Fruit fly (Drosophila melanogaster) whole organism, embryonic: ENCODE measurements around the gene CG11670.

Experiments used
- ATbp ChIP-seq: fragments of 200-800 bp; sonication (Bioruptor generic); optimal IDR thresholded peaks from 2 replicates; lab custom pipeline; 2017; ENCODE audit warnings: missing biosample characterization, mild to moderate bottlenecking, missing genetic modification characterization, missing genetic modification reagents
- Abd-B ChIP-seq: fragments of 200-800 bp; sonication (Bioruptor generic); optimal IDR thresholded peaks from 2 replicates; lab custom pipeline; 2018; ENCODE audit warnings: missing biosample characterization, mild to moderate bottlenecking, missing genetic modification characterization, moderate library complexity
- Asciz ChIP-seq: fragments of 200-800 bp; sonication (Bioruptor generic); optimal IDR thresholded peaks from 2 replicates; lab custom pipeline; 2017; ENCODE audit warnings: missing biosample characterization, mild to moderate bottlenecking, missing genetic modification characterization, missing genetic modification reagents
- Bdp1 ChIP-seq: fragments of 200-800 bp; sonication (Bioruptor generic); optimal IDR thresholded peaks from 3 replicates; lab custom pipeline; 2016; ENCODE audit warnings: missing biosample characterization, missing genetic modification characterization
- BtbVII ChIP-seq: fragments of 200-800 bp; sonication (Bioruptor generic); optimal IDR thresholded peaks from 3 replicates; lab custom pipeline; 2017; ENCODE audit warnings: missing biosample characterization, mild to moderate bottlenecking, missing genetic modification characterization
- CG10462 ChIP-seq: fragments of 200-800 bp; sonication (Bioruptor generic); optimal IDR thresholded peaks from 2 replicates; lab custom pipeline; 2016; ENCODE audit warnings: missing biosample characterization, missing genetic modification characterization
- CG11695 ChIP-seq: fragments of 200-800 bp; sonication (Bioruptor generic); IDR thresholded peaks from 3 replicates; pipeline ENCODE4 v1.3.6; 2022; ENCODE audit warnings: missing biosample characterization, missing genetic modification characterization
- CG17385 ChIP-seq: fragments of 200-800 bp; sonication (Bioruptor generic); optimal IDR thresholded peaks from 3 replicates; lab custom pipeline; 2018; ENCODE audit warnings: missing biosample characterization, mild to moderate bottlenecking, missing genetic modification characterization
- CG2678 ChIP-seq: fragments of 200-800 bp; sonication (Bioruptor generic); optimal IDR thresholded peaks from 3 replicates; lab custom pipeline; 2019; ENCODE audit warnings: missing biosample characterization, mild to moderate bottlenecking, missing genetic modification characterization, moderate library complexity
- CG30403 ChIP-seq: fragments of 200-800 bp; sonication (Bioruptor generic); optimal IDR thresholded peaks from 3 replicates; lab custom pipeline; 2016; ENCODE audit warnings: missing biosample characterization, missing genetic modification characterization
- CG34376 ChIP-seq: fragments of 200-800 bp; sonication (Bioruptor generic); optimal IDR thresholded peaks from 2 replicates; lab custom pipeline; 2018; ENCODE audit warnings: missing biosample characterization, mild to moderate bottlenecking, missing genetic modification characterization
- CG3838 ChIP-seq: fragments of 200-800 bp; sonication (Bioruptor generic); optimal IDR thresholded peaks from 3 replicates; lab custom pipeline; 2016; ENCODE audit warnings: missing biosample characterization, missing genetic modification characterization
- CG4360 ChIP-seq: fragments of 200-800 bp; sonication (Bioruptor generic); IDR thresholded peaks from 2 replicates; pipeline ENCODE4 v1.3.6; 2022; ENCODE audit warnings: missing biosample characterization, missing genetic modification characterization
- CG4730 ChIP-seq: fragments of 200-800 bp; sonication (Bioruptor generic); IDR thresholded peaks from 2 replicates; pipeline ENCODE4 v1.3.6; 2022; ENCODE audit warnings: missing biosample characterization, missing genetic modification characterization
- CG4820 ChIP-seq: fragments of 200-800 bp; sonication (Bioruptor generic); optimal IDR thresholded peaks from 3 replicates; lab custom pipeline; 2016; ENCODE audit warnings: missing biosample characterization, missing genetic modification characterization
- CG6254 ChIP-seq: fragments of 200-800 bp; sonication (Bioruptor generic); optimal IDR thresholded peaks from 3 replicates; lab custom pipeline; 2017; ENCODE audit warnings: mild to moderate bottlenecking, missing biosample characterization, missing genetic modification reagents, missing genetic modification characterization
- CG7372 ChIP-seq: fragments of 200-800 bp; sonication (Bioruptor generic); IDR thresholded peaks from 2 replicates; pipeline ENCODE4 v1.3.6; 2022; ENCODE audit warnings: missing biosample characterization, missing genetic modification characterization
- CG7839 ChIP-seq: fragments of 200-800 bp; sonication (Bioruptor generic); optimal IDR thresholded peaks from 3 replicates; lab custom pipeline; 2018; ENCODE audit warnings: missing biosample characterization, mild to moderate bottlenecking, missing genetic modification characterization, moderate library complexity
- CG7987 ChIP-seq: fragments of 200-800 bp; sonication (Bioruptor generic); optimal IDR thresholded peaks from 2 replicates; lab custom pipeline; 2018; ENCODE audit warnings: missing biosample characterization, mild to moderate bottlenecking, missing genetic modification characterization, moderate library complexity
- CG8478 ChIP-seq: fragments of >200 bp; optimal IDR thresholded peaks from 2 replicates; lab custom pipeline; 2018
- D19B ChIP-seq: fragments of 200-800 bp; sonication (Bioruptor generic); optimal IDR thresholded peaks from 2 replicates; lab custom pipeline; 2017; ENCODE audit warnings: missing biosample characterization, mild to moderate bottlenecking, missing genetic modification characterization
- E2f2 ChIP-seq: fragments of 200-800 bp; sonication (Bioruptor generic); IDR thresholded peaks from 2 replicates; pipeline ENCODE4 v1.3.6; 2022; ENCODE audit warnings: missing biosample characterization, missing genetic modification characterization
- H15 ChIP-seq: fragments of 200-800 bp; sonication (Bioruptor generic); IDR thresholded peaks from 3 replicates; pipeline ENCODE4 v1.3.6; 2022; ENCODE audit warnings: missing biosample characterization, missing genetic modification characterization
- HLH3B ChIP-seq: fragments of 200-800 bp; sonication (Bioruptor generic); IDR thresholded peaks from 2 replicates; pipeline ENCODE4 v1.3.6; 2022; ENCODE audit warnings: missing biosample characterization, missing genetic modification characterization
- HmgZ ChIP-seq: fragments of 200-800 bp; sonication (Bioruptor generic); optimal IDR thresholded peaks from 2 replicates; lab custom pipeline; 2018; ENCODE audit warnings: missing biosample characterization, mild to moderate bottlenecking, missing genetic modification characterization
- Hsf ChIP-seq: fragments of 200-800 bp; sonication (Bioruptor generic); optimal IDR thresholded peaks from 3 replicates; lab custom pipeline; 2016; ENCODE audit warnings: missing biosample characterization, missing genetic modification characterization
- Mad ChIP-seq: fragments of 200-800 bp; sonication (Bioruptor generic); optimal IDR thresholded peaks from 2 replicates; lab custom pipeline; 2016; ENCODE audit warnings: missing biosample characterization, missing genetic modification characterization
- Med ChIP-seq: fragments of 200-800 bp; sonication (Bioruptor generic); peaks from one replicate; lab custom pipeline; 2016; ENCODE audit warnings: missing biosample characterization, missing genetic modification characterization, mild to moderate bottlenecking, inconsistent platforms, moderate library complexity
- NK7.1 ChIP-seq: fragments of 200-800 bp; sonication (Bioruptor generic); optimal IDR thresholded peaks from 3 replicates; lab custom pipeline; 2016; ENCODE audit warnings: missing biosample characterization, missing genetic modification characterization
- Nf-YB ChIP-seq: fragments of 200-800 bp; sonication (Bioruptor generic); optimal IDR thresholded peaks from 3 replicates; lab custom pipeline; 2019; ENCODE audit warnings: missing biosample characterization, mild to moderate bottlenecking, missing genetic modification characterization, moderate library complexity
- Six4 ChIP-seq: fragments of 200-800 bp; sonication (Bioruptor generic); optimal IDR thresholded peaks from 2 replicates; lab custom pipeline; 2016; ENCODE audit warnings: missing biosample characterization, missing genetic modification characterization
- YL-1 ChIP-seq: fragments of 200-800 bp; sonication (Bioruptor generic); optimal IDR thresholded peaks from 3 replicates; lab custom pipeline; 2017; ENCODE audit warnings: missing biosample characterization, mild to moderate bottlenecking, missing genetic modification characterization
- ab ChIP-seq: fragments of 200-800 bp; sonication (Bioruptor generic); optimal IDR thresholded peaks from 2 replicates; lab custom pipeline; 2016; ENCODE audit warnings: missing biosample characterization, missing genetic modification characterization
- abd-A ChIP-seq: fragments of 200-800 bp; sonication (Bioruptor generic); optimal IDR thresholded peaks from 3 replicates; lab custom pipeline; 2019; ENCODE audit warnings: missing biosample characterization, mild to moderate bottlenecking, missing genetic modification characterization, moderate library complexity
- al ChIP-seq: fragments of 200-800 bp; sonication (Bioruptor generic); IDR thresholded peaks from 2 replicates; pipeline ENCODE4 v1.3.6; 2022; ENCODE audit warnings: missing biosample characterization, missing genetic modification characterization
- ase ChIP-seq: fragments of 200-800 bp; sonication (Bioruptor generic); IDR thresholded peaks from 3 replicates; pipeline ENCODE4 v1.3.6; 2022; ENCODE audit warnings: missing biosample characterization, missing genetic modification characterization
- ato ChIP-seq: fragments of 200-800 bp; sonication (Bioruptor generic); IDR thresholded peaks from 2 replicates; pipeline ENCODE4 v1.3.6; 2022; ENCODE audit warnings: missing biosample characterization, missing genetic modification characterization; ENCODE audit not compliant: partially characterized antibody
- croc ChIP-seq: fragments of 200-800 bp; sonication (Bioruptor generic); conservative IDR thresholded peaks from 3 replicates; pipeline ENCODE4 v1.3.6; 2022; ENCODE audit warnings: missing biosample characterization, missing genetic modification characterization
- disco-r ChIP-seq: fragments of 200-800 bp; sonication (Bioruptor generic); optimal IDR thresholded peaks from 2 replicates; lab custom pipeline; 2016; ENCODE audit warnings: missing biosample characterization, missing genetic modification characterization
- exex ChIP-seq: fragments of 200-800 bp; sonication (Bioruptor generic); optimal IDR thresholded peaks from 4 replicates; lab custom pipeline; 2018; ENCODE audit warnings: missing biosample characterization, mild to moderate bottlenecking, missing genetic modification characterization, moderate library complexity
- fru ChIP-seq: fragments of >200 bp; optimal IDR thresholded peaks from 2 replicates; lab custom pipeline; 2017
- gro ChIP-seq: fragments of 200-800 bp; sonication (Bioruptor generic); optimal IDR thresholded peaks from 2 replicates; lab custom pipeline; 2016; ENCODE audit warnings: missing biosample characterization, missing genetic modification characterization
- inv ChIP-seq: fragments of 200-800 bp; sonication (Bioruptor generic); IDR thresholded peaks from 2 replicates; pipeline ENCODE4 v1.3.6; 2022; ENCODE audit warnings: missing biosample characterization, missing genetic modification characterization; ENCODE audit not compliant: partially characterized antibody
- mirr ChIP-seq: fragments of 200-800 bp; sonication (Bioruptor generic); optimal IDR thresholded peaks from 3 replicates; lab custom pipeline; 2018; ENCODE audit warnings: missing biosample characterization, mild to moderate bottlenecking, missing genetic modification characterization
- org-1 ChIP-seq: fragments of 200-800 bp; sonication (Bioruptor generic); optimal IDR thresholded peaks from 2 replicates; lab custom pipeline; 2017; ENCODE audit warnings: missing biosample characterization, missing genetic modification characterization
- pan ChIP-seq, 4 experiments: fragments of >200 bp in 3 of 4; fragments of 200-800 bp in 1 of 4; sonication (Bioruptor generic) in 1 of 4; optimal IDR thresholded peaks in 3 of 4; IDR thresholded peaks in 1 of 4; 2 replicates each; pipeline versions ENCODE4 v1.3.6 to Lab custom; 2017 to 2022; ENCODE audit warnings: missing biosample characterization in 2 of 4, missing genetic modification characterization in 2 of 4, mixed read lengths in 1 of 4
- pfk ChIP-seq: fragments of 200-800 bp; sonication (Bioruptor generic); optimal IDR thresholded peaks from 2 replicates; lab custom pipeline; 2018; ENCODE audit warnings: missing biosample characterization, mild to moderate bottlenecking, missing genetic modification characterization, moderate library complexity
- sug ChIP-seq: fragments of 200-800 bp; optimal IDR thresholded peaks from 2 replicates; lab custom pipeline; 2019; ENCODE audit warnings: missing biosample characterization, mild to moderate bottlenecking, missing genetic modification characterization, moderate library complexity
- tin ChIP-seq: fragments of 200-800 bp; sonication (Bioruptor generic); optimal IDR thresholded peaks from 3 replicates; lab custom pipeline; 2016; ENCODE audit warnings: missing biosample characterization, missing genetic modification characterization
- unc-4 ChIP-seq: fragments of 200-800 bp; sonication (Bioruptor generic); IDR thresholded peaks from 2 replicates; pipeline ENCODE4 v1.3.6; 2022; ENCODE audit warnings: missing biosample characterization, missing genetic modification characterization; ENCODE audit not compliant: partially characterized antibody
- zf30C ChIP-seq: fragments of 200-800 bp; sonication (Bioruptor generic); optimal IDR thresholded peaks from 3 replicates; lab custom pipeline; 2018; ENCODE audit warnings: missing biosample characterization, mild to moderate bottlenecking, missing genetic modification characterization

The CG11670 gene

dm6 chr3R:13018284-13018900, 23.5 kb upstream of the CG11670 start (continued):
- TF ChIP-seq pan (optimal IDR thresholded peaks at IDR 0.05; lab: Kevin White, UChicago) = no peak
- no peak for TF ChIP-seq pan (GFP tag; optimal IDR thresholded peaks at IDR 0.05 in 1 of 2, IDR thresholded peaks at IDR 0.05 in 1 of 2)
- TF ChIP-seq fru = no peak
- TF ChIP-seq Hsf = no peak
- peak; percentile 11 for TF ChIP-seq Med
- no peak for TF ChIP-seq CG3838 (GFP tag; lab: Kevin White, UChicago)
- no peak for TF ChIP-seq al
- TF ChIP-seq H15 (GFP tag; lab: Robert Waterston, UW) = no peak
- no peak for TF ChIP-seq ato (GFP tag; lab: Robert Waterston, UW)
- no peak for TF ChIP-seq unc-4 (GFP tag; lab: Robert Waterston, UW)
- TF ChIP-seq E2f2 (GFP tag; lab: Robert Waterston, UW) = no peak
- peak; percentile 90 for TF ChIP-seq exex (tag; lab: Kevin White, UChicago)
- no peak for TF ChIP-seq tin (GFP tag; lab: Kevin White, UChicago)
- TF ChIP-seq HmgZ (tag; lab: Kevin White, UChicago) = peak; percentile 28
- no peak for TF ChIP-seq ase (GFP tag; lab: Robert Waterston, UW)
- TF ChIP-seq mirr = peak; percentile 86
- TF ChIP-seq abd-A (tag; lab: Kevin White, UChicago) = no peak
- TF ChIP-seq CG7372 = no peak
- peak; percentile 94 for TF ChIP-seq sug
- no peak for TF ChIP-seq CG4820
- no peak for TF ChIP-seq zf30C (GFP tag; lab: Kevin White, UChicago)
- no peak for TF ChIP-seq CG4730
- no peak for TF ChIP-seq Asciz
- TF ChIP-seq Abd-B (GFP tag; lab: Kevin White, UChicago) = no peak
- TF ChIP-seq BtbVII (GFP tag; lab: Kevin White, UChicago) = no peak
- no peak for TF ChIP-seq CG4360 (GFP tag; lab: Robert Waterston, UW)
- no peak for TF ChIP-seq CG17385 (GFP tag; lab: Kevin White, UChicago)
- TF ChIP-seq Bdp1 (GFP tag; lab: Kevin White, UChicago) = no peak
- TF ChIP-seq croc (GFP tag; lab: Robert Waterston, UW) = no peak
- TF ChIP-seq inv (GFP tag; lab: Robert Waterston, UW) = no peak
- no peak for TF ChIP-seq Six4 (GFP tag; lab: Kevin White, UChicago)
- no peak for TF ChIP-seq HLH3B
- TF ChIP-seq D19B = no peak
- TF ChIP-seq pfk (GFP tag; lab: Kevin White, UChicago) = peak; percentile 1
- TF ChIP-seq NK7.1 = no peak
- no peak for TF ChIP-seq Mad (GFP tag; lab: Kevin White, UChicago)
- TF ChIP-seq CG30403 (GFP tag; lab: Kevin White, UChicago) = no peak
- no peak for TF ChIP-seq CG7839 (tag; lab: Kevin White, UChicago)
- peak; percentile 20 for TF ChIP-seq CG7987 (GFP tag; lab: Kevin White, UChicago)
- TF ChIP-seq Nf-YB = no peak
- peak; percentile 1 for TF ChIP-seq gro (GFP tag; lab: Kevin White, UChicago)
- no peak for TF ChIP-seq ab (GFP tag; lab: Kevin White, UChicago)
- TF ChIP-seq CG10462 (GFP tag; lab: Kevin White, UChicago) = no peak
- TF ChIP-seq YL-1 = no peak
- peak; percentile 66 for TF ChIP-seq CG34376 (GFP tag; lab: Kevin White, UChicago)
- TF ChIP-seq CG8478 (lab: Kevin White, UChicago) = no peak
- TF ChIP-seq CG2678 (tag; lab: Kevin White, UChicago) = no peak
- peak; percentile 42 for TF ChIP-seq CG6254 (GFP tag; lab: Kevin White, UChicago)
- TF ChIP-seq ATbp (GFP tag; lab: Kevin White, UChicago) = no peak
- TF ChIP-seq org-1 (GFP tag; lab: Kevin White, UChicago) = no peak
- no peak for TF ChIP-seq disco-r (GFP tag; lab: Kevin White, UChicago)
- TF ChIP-seq CG11695 (GFP tag; lab: Robert Waterston, UW) = no peak
